Worm (Caenorhabditis elegans) whole organism, young adult: ENCODE results near the gene R11E3.1.
A peak's percentile ranks its signal among the peaks of the same experiment; 100 is the strongest.

Source experiments
- C06A6.2 ChIP-seq: fragments of 200-800 bp; sonication (Bioruptor generic); conservative IDR thresholded peaks from 2 replicates; pipeline ENCODE4 v1.3.6; 2022; ENCODE audit warnings: missing genetic modification characterization, missing compliant biosample characterization
- C17E4.6 ChIP-seq: fragments of 200-800 bp; sonication (Bioruptor generic); IDR thresholded peaks from 2 replicates; pipeline ENCODE4 v1.3.6; 2022; ENCODE audit warnings: missing genetic modification reagents, missing genetic modification characterization, missing compliant biosample characterization
- T26A5.8 ChIP-seq: sonication (generic microtip); optimal IDR thresholded peaks from 2 replicates; lab custom pipeline; 2016; ENCODE audit warnings: missing genetic modification characterization, missing compliant biosample characterization
- ama-1 ChIP-seq, 3 experiments: fragments of 150-350 bp in 1 of 3; sonication (generic microtip) in 2 of 3; optimal IDR thresholded peaks; 2 replicates each; lab custom pipeline; 2014 to 2018; ENCODE audit warnings: missing biosample characterization in 2 of 3, missing genetic modification characterization in 2 of 3, missing genetic modification reagents in 2 of 3
- egrh-3 ChIP-seq: fragments of 200-800 bp; sonication (Bioruptor generic); IDR thresholded peaks from 2 replicates; pipeline ENCODE4 v1.3.6; 2022; ENCODE audit warnings: missing genetic modification reagents, missing genetic modification characterization, missing compliant biosample characterization
- ekl-4 ChIP-seq: fragments of 200-800 bp; sonication (Bioruptor generic); IDR thresholded peaks from 2 replicates; pipeline ENCODE4 v1.3.6; 2022; ENCODE audit warnings: missing genetic modification reagents, missing genetic modification characterization, missing compliant biosample characterization
- fkh-3 ChIP-seq: sonication (generic microtip); optimal IDR thresholded peaks from 2 replicates; lab custom pipeline; 2016; ENCODE audit warnings: mild to moderate bottlenecking, missing genetic modification characterization, missing compliant biosample characterization
- hlh-12 ChIP-seq: sonication (generic microtip); optimal IDR thresholded peaks from 2 replicates; lab custom pipeline; 2016; ENCODE audit warnings: missing genetic modification characterization, missing compliant biosample characterization
- nfya-1 ChIP-seq: sonication (generic microtip); optimal IDR thresholded peaks from 2 replicates; lab custom pipeline; 2017; ENCODE audit warnings: antibody characterized with exemption, missing compliant biosample characterization, missing genetic modification characterization, borderline replicate concordance; ENCODE audit not compliant: insufficient read depth
- nhr-120 ChIP-seq: fragments of 200-800 bp; sonication (Bioruptor generic); IDR thresholded peaks from 2 replicates; pipeline ENCODE4 v1.3.6; 2022; ENCODE audit warnings: missing genetic modification characterization, missing compliant biosample characterization
- pha-4 ChIP-seq: fragments of 150-350 bp; sonication (generic microtip); optimal IDR thresholded peaks from 2 replicates; lab custom pipeline; 2014; ENCODE audit warnings: missing biosample characterization, missing genetic modification reagents, missing genetic modification characterization
- tlf-1 ChIP-seq: fragments of 200-800 bp; sonication (Bioruptor generic); optimal IDR thresholded peaks from 2 replicates; lab custom pipeline; 2018; ENCODE audit warnings: mild to moderate bottlenecking, missing genetic modification characterization, missing compliant biosample characterization
- unc-62 ChIP-seq: fragments of 150-350 bp; optimal IDR thresholded peaks from 2 replicates; lab custom pipeline; 2014; ENCODE audit warnings: missing biosample characterization, missing genetic modification reagents, missing genetic modification characterization
- ztf-25 ChIP-seq: fragments of 200-800 bp; sonication (Bioruptor generic); IDR thresholded peaks from 2 replicates; pipeline ENCODE4 v1.3.6; 2022; ENCODE audit warnings: missing genetic modification reagents, missing genetic modification characterization, missing compliant biosample characterization

ce11 chrIV:4788332-4788731, 1.2 kb upstream of the R11E3.1 start, which contains the start of gene nhr-104:
- no peak for TF ChIP-seq C17E4.6 (GFP tag; lab: Robert Waterston, UW)
- TF ChIP-seq tlf-1 (GFP tag; lab: Kevin White, UChicago) = no peak
- no peak for TF ChIP-seq ztf-25 (GFP tag; lab: Robert Waterston, UW)
- TF ChIP-seq egrh-3 (GFP tag; lab: Robert Waterston, UW) = no peak
- TF ChIP-seq fkh-3 (tag; lab: Kevin White, UChicago) = no peak
- no peak for TF ChIP-seq unc-62 (GFP tag; lab: Kevin White, UChicago)
- no peak for TF ChIP-seq nhr-120
- TF ChIP-seq ekl-4 (GFP tag; lab: Robert Waterston, UW) = no peak
- TF ChIP-seq ama-1 (optimal IDR thresholded peaks at IDR 0.05; lab: Kevin White, UChicago) = no peak
- TF ChIP-seq ama-1 (GFP tag; optimal IDR thresholded peaks at IDR 0.05; lab: Kevin White, UChicago) = no peak
- TF ChIP-seq pha-4 (tag; lab: Kevin White, UChicago) = peak; percentile 56
- no peak for TF ChIP-seq hlh-12 (tag; lab: Kevin White, UChicago)
- TF ChIP-seq C06A6.2 (GFP tag; lab: Robert Waterston, UW) = no peak
- TF ChIP-seq T26A5.8 (tag; lab: Kevin White, UChicago) = no peak
- no peak for TF ChIP-seq nfya-1 (tag; lab: Kevin White, UChicago)
